ENCODE assay signal across 1 fruit fly cellular context in genomic region chr2L:1433732-1434131, dm6.
TF ChIP-seq lines count a peak whose summit lies in the region.

No protein-coding gene starts in this region.

TF ChIP-seq in whole organism, embryonic, 481 proteins besides CTCF, POLR2A, EP300 and RAD21 (continued from another document and continues in another):
- TF ChIP-seq Myb (GFP tag; optimal IDR thresholded peaks at IDR 0.05; lab: Kevin White, UChicago) (peak; percentile 16), bbx (GFP tag; IDR thresholded peaks at IDR 0.05; lab: Robert Waterston, UW; ENCODE audit: partially characterized antibody) (no peak), CG2199 (GFP tag; IDR thresholded peaks at IDR 0.05; lab: Robert Waterston, UW) (peak; percentile 92; the same call in 2 of the 3 replicates), Sry-β (GFP tag; optimal IDR thresholded peaks at IDR 0.05; lab: Kevin White, UChicago) (peak; percentile 40), NC2α (GFP tag; optimal IDR thresholded peaks at IDR 0.05; lab: Kevin White, UChicago) (peak; percentile 47), Max (GFP tag; optimal IDR thresholded peaks at IDR 0.05; lab: Kevin White, UChicago) (no peak), CG2712 (tag; optimal IDR thresholded peaks at IDR 0.05; lab: Kevin White, UChicago) (peak; percentile 94), CG3995 (GFP tag; optimal IDR thresholded peaks at IDR 0.05; lab: Kevin White, UChicago) (peak; percentile 7), en (GFP tag; optimal IDR thresholded peaks at IDR 0.05; lab: Kevin White, UChicago) (peak; percentile 86), odd (GFP tag; optimal IDR thresholded peaks at IDR 0.05; lab: Kevin White, UChicago) (peak; percentile 46), Poxn (GFP tag; IDR thresholded peaks at IDR 0.05; lab: Robert Waterston, UW) (no peak), emc (GFP tag; optimal IDR thresholded peaks at IDR 0.05; lab: Kevin White, UChicago) (no peak), gcm (GFP tag; optimal IDR thresholded peaks at IDR 0.05; lab: Kevin White, UChicago) (peak; percentile 89), amos (GFP tag; IDR thresholded peaks at IDR 0.05; lab: Robert Waterston, UW; ENCODE audit: partially characterized antibody) (no peak), unc-4 (GFP tag; IDR thresholded peaks at IDR 0.05; lab: Robert Waterston, UW; ENCODE audit: partially characterized antibody) (no peak), Dad (GFP tag; optimal IDR thresholded peaks at IDR 0.05; lab: Kevin White, UChicago) (peak; percentile 92), inv (GFP tag; IDR thresholded peaks at IDR 0.05; lab: Robert Waterston, UW; ENCODE audit: partially characterized antibody) (no peak), CG14014 (GFP tag; IDR thresholded peaks at IDR 0.05; lab: Robert Waterston, UW) (peak; percentile 79), NK7.1 (GFP tag; optimal IDR thresholded peaks at IDR 0.05; lab: Kevin White, UChicago) (peak; percentile 27), CG15011 (GFP tag; optimal IDR thresholded peaks at IDR 0.05; lab: Kevin White, UChicago) (peak; percentile 80), tup (GFP tag; optimal IDR thresholded peaks at IDR 0.05; lab: Kevin White, UChicago) (peak; percentile 83), lmd (GFP tag; IDR thresholded peaks at IDR 0.05; lab: Robert Waterston, UW) (no peak), Bgb (GFP tag; IDR thresholded peaks at IDR 0.05; lab: Robert Waterston, UW; ENCODE audit: partially characterized antibody) (no peak), Hmx (GFP tag; optimal IDR thresholded peaks at IDR 0.05; lab: Kevin White, UChicago) (peak; percentile 5), grn (GFP tag; optimal IDR thresholded peaks at IDR 0.05; lab: Kevin White, UChicago) (no peak), tna (GFP tag; IDR thresholded peaks at IDR 0.05; lab: Robert Waterston, UW; ENCODE audit: partially characterized antibody) (no peak), Optix (GFP tag; IDR thresholded peaks at IDR 0.05; lab: Robert Waterston, UW) (peak; percentile 90), CG14441 (GFP tag; IDR thresholded peaks at IDR 0.05; lab: Robert Waterston, UW) (peak; percentile 95), CG7963 (GFP tag; IDR thresholded peaks at IDR 0.05; lab: Robert Waterston, UW; ENCODE audit: partially characterized antibody) (no peak), zen (tag; optimal IDR thresholded peaks at IDR 0.05; lab: Kevin White, UChicago) (peak; percentile 86), CG11695 (GFP tag; IDR thresholded peaks at IDR 0.05; lab: Robert Waterston, UW) (peak; percentile 88), CG13624 (GFP tag; optimal IDR thresholded peaks at IDR 0.05; lab: Kevin White, UChicago) (no peak), Oli (tag; optimal IDR thresholded peaks at IDR 0.05; lab: Kevin White, UChicago) (peak; percentile 49), CG16779 (GFP tag; IDR thresholded peaks at IDR 0.05; lab: Robert Waterston, UW) (peak; percentile 79), CG2678 (tag; optimal IDR thresholded peaks at IDR 0.05; lab: Kevin White, UChicago) (peak; percentile 92), CG7556 (GFP tag; optimal IDR thresholded peaks at IDR 0.05; lab: Kevin White, UChicago) (peak; percentile 58), eve (GFP tag; optimal IDR thresholded peaks at IDR 0.05; lab: Kevin White, UChicago) (peak in 1 of 2 experiments; percentile 95), HLH54F (GFP tag; optimal IDR thresholded peaks at IDR 0.05; lab: Kevin White, UChicago) (no peak), CG2129 (GFP tag; IDR thresholded peaks at IDR 0.05; lab: Robert Waterston, UW; ENCODE audit: partially characterized antibody) (no peak), CG7786 (GFP tag; optimal IDR thresholded peaks at IDR 0.05; lab: Kevin White, UChicago) (peak; percentile 88), dimm (GFP tag; IDR thresholded peaks at IDR 0.05; lab: Robert Waterston, UW) (peak; percentile 90), CG8765 (GFP tag; IDR thresholded peaks at IDR 0.05; lab: Robert Waterston, UW) (peak; percentile 88), mirr (GFP tag; optimal IDR thresholded peaks at IDR 0.05; lab: Kevin White, UChicago) (peak; percentile 27), CG32767 (GFP tag; IDR thresholded peaks at IDR 0.05; lab: Robert Waterston, UW) (peak; percentile 79; the same call in 1 of the 2 replicates), maf-S (GFP tag; optimal IDR thresholded peaks at IDR 0.05; lab: Kevin White, UChicago) (no peak), CG18619 (GFP tag; optimal IDR thresholded peaks at IDR 0.05; lab: Kevin White, UChicago) (no peak), al (GFP tag; IDR thresholded peaks at IDR 0.05; lab: Robert Waterston, UW) (peak; percentile 64), Sox100B (GFP tag; optimal IDR thresholded peaks at IDR 0.05; lab: Kevin White, UChicago) (peak; percentile 72), lilli (GFP tag; optimal IDR thresholded peaks at IDR 0.05; lab: Kevin White, UChicago) (no peak), ato (GFP tag; IDR thresholded peaks at IDR 0.05; lab: Robert Waterston, UW; ENCODE audit: partially characterized antibody) (no peak), CG10147 (GFP tag; optimal IDR thresholded peaks at IDR 0.05; lab: Kevin White, UChicago) (no peak), CG10366 (GFP tag; IDR thresholded peaks at IDR 0.05; lab: Robert Waterston, UW) (no peak), CG14860 (GFP tag; IDR thresholded peaks at IDR 0.05; lab: Robert Waterston, UW; ENCODE audit: partially characterized antibody) (no peak), sob (GFP tag; IDR thresholded peaks at IDR 0.05; lab: Robert Waterston, UW) (no peak), CG9727 (GFP tag; optimal IDR thresholded peaks at IDR 0.05; lab: Kevin White, UChicago) (no peak), TFAM (GFP tag; optimal IDR thresholded peaks at IDR 0.05; lab: Kevin White, UChicago) (peak; percentile 89), croc (GFP tag; conservative IDR thresholded peaks at IDR 0.05; lab: Robert Waterston, UW) (peak; percentile 93), ems (GFP tag; optimal IDR thresholded peaks at IDR 0.05; lab: Kevin White, UChicago) (peak; percentile 20), CG7928 (GFP tag; optimal IDR thresholded peaks at IDR 0.05; lab: Kevin White, UChicago) (no peak), CkIIα-i1 (GFP tag; IDR thresholded peaks at IDR 0.05; lab: Robert Waterston, UW) (no peak), CG11723 (GFP tag; optimal IDR thresholded peaks at IDR 0.05; lab: Kevin White, UChicago) (no peak), gem (tag; optimal IDR thresholded peaks at IDR 0.05; lab: Kevin White, UChicago) (peak; percentile 94), kah (GFP tag; optimal IDR thresholded peaks at IDR 0.05; lab: Kevin White, UChicago) (peak; percentile 88), Atf3 (GFP tag; optimal IDR thresholded peaks at IDR 0.05; lab: Kevin White, UChicago) (peak; percentile 91), Kr (GFP tag; optimal IDR thresholded peaks at IDR 0.05; lab: Kevin White, UChicago) (no peak), CG30431 (GFP tag; optimal IDR thresholded peaks at IDR 0.05; lab: Kevin White, UChicago) (peak; percentile 43), CG31441 (GFP tag; IDR thresholded peaks at IDR 0.05; lab: Robert Waterston, UW) (peak; percentile 95), CG31224 (GFP tag; IDR thresholded peaks at IDR 0.05; lab: Robert Waterston, UW) (peak; percentile 53; the same call in 1 of the 2 replicates), gfzf (GFP tag; optimal IDR thresholded peaks at IDR 0.05; lab: Kevin White, UChicago) (no peak), pnt (GFP tag; optimal IDR thresholded peaks at IDR 0.05; lab: Kevin White, UChicago) (peak; percentile 89), yki (optimal IDR thresholded peaks at IDR 0.05; lab: Kevin White, UChicago) (no peak), HHEX (GFP tag; optimal IDR thresholded peaks at IDR 0.05; lab: Kevin White, UChicago) (peak; percentile 90), CG15479 (GFP tag; optimal IDR thresholded peaks at IDR 0.05; lab: Kevin White, UChicago) (no peak), ro (GFP tag; IDR thresholded peaks at IDR 0.05; lab: Robert Waterston, UW) (no peak), disco-r (GFP tag; optimal IDR thresholded peaks at IDR 0.05; lab: Kevin White, UChicago) (peak; percentile 84), phol (tag; optimal IDR thresholded peaks at IDR 0.05; lab: Kevin White, UChicago) (peak; percentile 94), bcd (GFP tag; optimal IDR thresholded peaks at IDR 0.05; lab: Kevin White, UChicago) (peak; percentile 70), vnd (GFP tag; IDR thresholded peaks at IDR 0.05; lab: Robert Waterston, UW; ENCODE audit: partially characterized antibody) (no peak), CG3726 (GFP tag; IDR thresholded peaks at IDR 0.05; lab: Robert Waterston, UW) (peak; percentile 87), br (optimal IDR thresholded peaks at IDR 0.05; lab: Kevin White, UChicago) (no peak), CG2875 (GFP tag; optimal IDR thresholded peaks at IDR 0.05; lab: Kevin White, UChicago) (peak; percentile 83), Meics (GFP tag; optimal IDR thresholded peaks at IDR 0.05; lab: Kevin White, UChicago) (peak; percentile 78), Atf6 (GFP tag; IDR thresholded peaks at IDR 0.05; lab: Robert Waterston, UW) (peak; percentile 79; the same call in 1 of the 2 replicates), wdn (GFP tag; IDR thresholded peaks at IDR 0.05; lab: Robert Waterston, UW) (no peak), hb (GFP tag; IDR thresholded peaks at IDR 0.05; lab: Robert Waterston, UW; ENCODE audit: partially characterized antibody) (no peak), twi (tag; optimal IDR thresholded peaks at IDR 0.05; lab: Kevin White, UChicago) (peak; percentile 49), CG30403 (GFP tag; optimal IDR thresholded peaks at IDR 0.05; lab: Kevin White, UChicago) (peak; percentile 72), CG10321 (GFP tag; IDR thresholded peaks at IDR 0.05; lab: Robert Waterston, UW) (no peak), CG6854 (GFP tag; optimal IDR thresholded peaks at IDR 0.05; lab: Kevin White, UChicago) (peak; percentile 54), sqz (GFP tag; optimal IDR thresholded peaks at IDR 0.05; lab: Kevin White, UChicago) (peak; percentile 84), CG4820 (GFP tag; optimal IDR thresholded peaks at IDR 0.05; lab: Kevin White, UChicago) (no peak), CG16863 (GFP tag; optimal IDR thresholded peaks at IDR 0.05; lab: Kevin White, UChicago) (peak; percentile 77), CG10267 (tag; optimal IDR thresholded peaks at IDR 0.05; lab: Kevin White, UChicago) (peak; percentile 75), D19A (tag; optimal IDR thresholded peaks at IDR 0.05; lab: Kevin White, UChicago) (no peak), HmgZ (tag; optimal IDR thresholded peaks at IDR 0.05; lab: Kevin White, UChicago) (no peak), wor (GFP tag; IDR thresholded peaks at IDR 0.05; lab: Robert Waterston, UW) (no peak), CG9215 (GFP tag; IDR thresholded peaks at IDR 0.05; lab: Robert Waterston, UW) (peak; percentile 74), CG2116 (GFP tag; optimal IDR thresholded peaks at IDR 0.05; lab: Kevin White, UChicago) (peak; percentile 46), CG13894 (tag; optimal IDR thresholded peaks at IDR 0.05; lab: Kevin White, UChicago) (no peak), CG4617 (GFP tag; optimal IDR thresholded peaks at IDR 0.05; lab: Kevin White, UChicago; ENCODE audit: borderline replicate concordance) (no peak), dan (GFP tag; IDR thresholded peaks at IDR 0.05; lab: Robert Waterston, UW) (peak; percentile 90), CG4404 (GFP tag; IDR thresholded peaks at IDR 0.05; lab: Robert Waterston, UW) (peak; percentile 90), CG13296 (GFP tag; optimal IDR thresholded peaks at IDR 0.05; lab: Kevin White, UChicago) (peak; percentile 69), Ravus (GFP tag; IDR thresholded peaks at IDR 0.05; lab: Robert Waterston, UW) (no peak), crp (GFP tag; optimal IDR thresholded peaks at IDR 0.05; lab: Kevin White, UChicago) (no peak), CG10274 (GFP tag; optimal IDR thresholded peaks at IDR 0.05; lab: Kevin White, UChicago) (peak; percentile 77), sna (GFP tag; IDR thresholded peaks at IDR 0.05; lab: Robert Waterston, UW; ENCODE audit: partially characterized antibody) (no peak), her (GFP tag; optimal IDR thresholded peaks at IDR 0.05; lab: Kevin White, UChicago) (peak; percentile 59), HLH3B (GFP tag; IDR thresholded peaks at IDR 0.05; lab: Robert Waterston, UW) (peak; percentile 71), CG3838 (GFP tag; optimal IDR thresholded peaks at IDR 0.05; lab: Kevin White, UChicago) (peak; percentile 74), fd64A (GFP tag; optimal IDR thresholded peaks at IDR 0.05; lab: Kevin White, UChicago) (peak; percentile 93), Ets65A (GFP tag; lab: Kevin White, UChicago) (no peak), E2f2 (GFP tag; IDR thresholded peaks at IDR 0.05; lab: Robert Waterston, UW) (peak; percentile 50), CG2889 (GFP tag; IDR thresholded peaks at IDR 0.05; lab: Robert Waterston, UW) (peak; percentile 82; the same call in 2 of the 3 replicates), GATAe (GFP tag; conservative IDR thresholded peaks at IDR 0.05; lab: Robert Waterston, UW) (no peak), klu (GFP tag; IDR thresholded peaks at IDR 0.05; lab: Robert Waterston, UW) (no peak), unpg (GFP tag; optimal IDR thresholded peaks at IDR 0.05; lab: Kevin White, UChicago) (no peak), jumu (GFP tag; optimal IDR thresholded peaks at IDR 0.05; lab: Kevin White, UChicago) (peak; percentile 91), pita (GFP tag; optimal IDR thresholded peaks at IDR 0.05; lab: Kevin White, UChicago) (no peak), CG12769 (tag; optimal IDR thresholded peaks at IDR 0.05; lab: Kevin White, UChicago) (peak; percentile 95), CG6765 (GFP tag; optimal IDR thresholded peaks at IDR 0.05; lab: Kevin White, UChicago) (peak; percentile 58), CG1602 (GFP tag; optimal IDR thresholded peaks at IDR 0.05; lab: Kevin White, UChicago) (peak; percentile 91), CG17361 (GFP tag; IDR thresholded peaks at IDR 0.05; lab: Robert Waterston, UW) (peak; percentile 95), btn (GFP tag; optimal IDR thresholded peaks at IDR 0.05; lab: Kevin White, UChicago) (no peak), Xbp1 (GFP tag; optimal IDR thresholded peaks at IDR 0.05; lab: Kevin White, UChicago) (peak; percentile 96), Sox102F (GFP tag; optimal IDR thresholded peaks at IDR 0.05; lab: Kevin White, UChicago) (peak; percentile 98), CG6689 (GFP tag; IDR thresholded peaks at IDR 0.05; lab: Robert Waterston, UW) (peak; percentile 94), pzg (GFP tag; optimal IDR thresholded peaks at IDR 0.05; lab: Kevin White, UChicago) (no peak), D19B (GFP tag; optimal IDR thresholded peaks at IDR 0.05; lab: Kevin White, UChicago) (peak; percentile 39), Pdp1 (GFP tag; optimal IDR thresholded peaks at IDR 0.05; lab: Kevin White, UChicago) (peak in 1 of 2 experiments; percentile 88), Gug (GFP tag; IDR thresholded peaks at IDR 0.05; lab: Robert Waterston, UW) (peak; percentile 94), CG7987 (GFP tag; optimal IDR thresholded peaks at IDR 0.05; lab: Kevin White, UChicago) (peak; percentile 65), Gsc (GFP tag; IDR thresholded peaks at IDR 0.05; lab: Robert Waterston, UW) (peak; percentile 94)
